Worm (Caenorhabditis elegans): Measurements from ENCODE around the gene C41H7.9.

DNA sequence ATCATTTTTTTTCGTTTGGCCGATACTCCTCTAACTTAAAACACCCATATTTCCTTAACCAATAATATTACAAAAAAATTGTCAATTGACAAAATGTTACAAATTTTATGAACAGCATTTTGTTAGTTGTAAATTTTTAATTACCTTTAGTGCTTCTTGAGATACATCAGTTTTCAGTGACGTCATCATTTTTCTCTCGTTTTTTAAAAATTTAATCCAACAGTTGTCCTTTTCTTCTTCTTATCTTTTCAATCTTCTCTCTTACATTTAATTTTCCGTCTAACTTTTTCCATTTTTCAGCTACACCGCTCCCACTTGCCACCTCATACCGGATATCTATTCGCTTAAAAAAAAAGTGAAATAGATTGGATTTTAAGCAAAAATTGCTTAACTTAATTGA lies 15.3 kb downstream of the C41H7.9 start, which contains the start of gene lido-8:
- TF ChIP-seq W03F9.2 (tag; optimal IDR thresholded peaks at IDR 0.05) (no peak), dao-5 (tag; optimal IDR thresholded peaks at IDR 0.05) (no peak)

All from whole organism, L4/young adult.